Fruit fly (Drosophila melanogaster): ENCODE results near the gene dnc.

- TF ChIP-seq CG8478 (optimal IDR thresholded peaks at IDR 0.05) (no peak), CTCF (optimal IDR thresholded peaks at IDR 0.05) (no peak)
Measured at dm6 chrX:3332528-3332927, 156.3 kb downstream of the dnc start.

Measured in S2 (cell line).